Fruit fly (Drosophila melanogaster) whole organism, embryonic: ENCODE data around the gene CG45076.
A peak's percentile ranks its signal among the peaks of the same experiment; 100 is the strongest.

Experiments
- CG10366 ChIP-seq: fragments of 200-800 bp; sonication (Bioruptor generic); IDR thresholded peaks from 2 replicates; pipeline ENCODE4 v1.3.6; 2022; ENCODE audit warnings: missing biosample characterization, missing genetic modification characterization
- CG9797 ChIP-seq: fragments of 200-800 bp; sonication (Bioruptor generic); optimal IDR thresholded peaks from 3 replicates; lab custom pipeline; 2018; ENCODE audit warnings: missing biosample characterization, mild to moderate bottlenecking, missing genetic modification characterization
- Gug ChIP-seq: fragments of 200-800 bp; sonication (Bioruptor generic); IDR thresholded peaks from 4 replicates; pipeline ENCODE4 v1.3.6; 2022; ENCODE audit warnings: missing biosample characterization, missing genetic modification characterization
- Mrtf ChIP-seq: fragments of 200-800 bp; sonication (Bioruptor generic); IDR thresholded peaks from 3 replicates; pipeline ENCODE4 v1.3.6; 2022; ENCODE audit warnings: missing biosample characterization, missing genetic modification characterization
- Oli ChIP-seq: fragments of 200-800 bp; sonication (Bioruptor generic); optimal IDR thresholded peaks from 2 replicates; lab custom pipeline; 2018; ENCODE audit warnings: missing biosample characterization, mild to moderate bottlenecking, missing genetic modification characterization, moderate library complexity
- Scr ChIP-seq: fragments of 200-800 bp; sonication (Bioruptor generic); IDR thresholded peaks from 2 replicates; pipeline ENCODE4 v1.3.6; 2022; ENCODE audit warnings: missing biosample characterization, missing genetic modification characterization; ENCODE audit not compliant: partially characterized antibody
- gsb ChIP-seq: fragments of 200-800 bp; sonication (Bioruptor generic); IDR thresholded peaks from 2 replicates; pipeline ENCODE4 v1.3.6; 2022; ENCODE audit warnings: missing biosample characterization, missing genetic modification characterization
- insv ChIP-seq, 2 experiments: fragments of 200-800 bp; sonication (Bioruptor generic); optimal IDR thresholded peaks; 3 replicates each; lab custom pipeline; 2016 to 2018; ENCODE audit warnings: missing biosample characterization in 2 of 2, missing genetic modification characterization in 2 of 2
- lola ChIP-seq, 3 experiments: fragments of >200 bp in 2 of 3; fragments of 200-800 bp in 1 of 3; sonication (Bioruptor generic) in 1 of 3; optimal IDR thresholded peaks; 2 replicates each; lab custom pipeline; 2017 to 2019; ENCODE audit warnings: missing biosample characterization in 3 of 3, missing genetic modification characterization in 3 of 3, mild to moderate bottlenecking in 1 of 3, moderate library complexity in 1 of 3
- org-1 ChIP-seq: fragments of 200-800 bp; sonication (Bioruptor generic); optimal IDR thresholded peaks from 2 replicates; lab custom pipeline; 2017; ENCODE audit warnings: missing biosample characterization, missing genetic modification characterization
- scrt ChIP-seq: fragments of 200-800 bp; sonication (Bioruptor generic); optimal IDR thresholded peaks from 2 replicates; lab custom pipeline; 2018; ENCODE audit warnings: missing biosample characterization, mild to moderate bottlenecking, missing genetic modification characterization, moderate library complexity

dm6 chr3R:10767526-10767925, 9.6 kb downstream of the CG45076 start, which contains the start of gene TfIIFbeta:
- TF ChIP-seq Gug (GFP tag; lab: Robert Waterston, UW): no peak
- TF ChIP-seq insv (GFP tag; optimal IDR thresholded peaks at IDR 0.05; lab: Kevin White, UChicago): no peak
- TF ChIP-seq org-1 (GFP tag; lab: Kevin White, UChicago): no peak
- TF ChIP-seq gsb (GFP tag; lab: Robert Waterston, UW): no peak
- no peak for TF ChIP-seq Scr (GFP tag; lab: Robert Waterston, UW)
- TF ChIP-seq Oli (tag; lab: Kevin White, UChicago): no peak
- no peak for TF ChIP-seq Mrtf
- no peak for TF ChIP-seq lola (GFP tag; optimal IDR thresholded peaks at IDR 0.05; lab: Kevin White, UChicago)
- TF ChIP-seq scrt: no peak
- no peak for TF ChIP-seq CG10366 (GFP tag; lab: Robert Waterston, UW)
- TF ChIP-seq CG9797: peak; percentile 62
